Fruit fly (Drosophila melanogaster): Measurements from ENCODE around the gene CG4210.
A peak's percentile ranks its signal among the peaks of the same experiment; 100 is the strongest.

CG4210 gene

dm6 chr3R:15222973-15223372 lies 9.2 kb downstream of the CG4210 start, which contains the start of gene Polr2G:
Gene Polr2G (minus strand): TSS chr3R:15223180.
- TF ChIP-seq kay (GFP tag; ENCODE audit: borderline replicate concordance): no peak
- peak; percentile 30 for TF ChIP-seq bab1 (GFP tag; optimal IDR thresholded peaks at IDR 0.05)

- TF ChIP-seq CG11617 (GFP tag; optimal IDR thresholded peaks at IDR 0.05) (peak; percentile 6), bab1 (GFP tag; optimal IDR thresholded peaks at IDR 0.05) (peak; percentile 83), Crg-1 (GFP tag; optimal IDR thresholded peaks at IDR 0.05) (no peak), CG7101 (tag; optimal IDR thresholded peaks at IDR 0.05) (no peak), ovo (GFP tag; optimal IDR thresholded peaks at IDR 0.05) (no peak), toe (GFP tag; optimal IDR thresholded peaks at IDR 0.05) (no peak), CG1620 (GFP tag; optimal IDR thresholded peaks at IDR 0.05) (no peak), Hr96 (GFP tag; optimal IDR thresholded peaks at IDR 0.05) (no peak), cic (GFP tag; optimal IDR thresholded peaks at IDR 0.05) (peak; percentile 35), Mnt (GFP tag; optimal IDR thresholded peaks at IDR 0.05) (peak; percentile 75), Clk (GFP tag; optimal IDR thresholded peaks at IDR 0.05) (no peak), CG12768 (GFP tag; optimal IDR thresholded peaks at IDR 0.05) (no peak), tj (GFP tag; optimal IDR thresholded peaks at IDR 0.05) (no peak), CG5204 (GFP tag; optimal IDR thresholded peaks at IDR 0.05) (no peak), kay (GFP tag; ENCODE audit: borderline replicate concordance) (no peak), CG14711 (tag; optimal IDR thresholded peaks at IDR 0.05) (peak; percentile 29), pad (GFP tag; optimal IDR thresholded peaks at IDR 0.05) (no peak), cnc (optimal IDR thresholded peaks at IDR 0.05) (no peak), CG7045 (GFP tag; optimal IDR thresholded peaks at IDR 0.05) (no peak), CG33017 (tag; optimal IDR thresholded peaks at IDR 0.05) (no peak)
Measured at dm6 chr3R:15225279-15225730, 11.5 kb downstream of the CG4210 start, which contains the start of the genes CG31344 and Caf1-55. Gene CG31344 (minus strand): TSS chr3R:15225329. Gene Caf1-55 (plus strand): TSS chr3R:15225576.

dm6 chr3R:15229329-15229876 lies 15.6 kb downstream of the CG4210 start, which contains the start of the genes Art3 and mRpS10:
Gene Art3 (minus strand): TSS chr3R:15229408.
Gene mRpS10 (plus strand): TSS chr3R:15229665.
- TF ChIP-seq CG14711 (tag; optimal IDR thresholded peaks at IDR 0.05) (peak; percentile 99), kay (GFP tag; ENCODE audit: borderline replicate concordance) (no peak), CG11617 (GFP tag; optimal IDR thresholded peaks at IDR 0.05) (peak; percentile 99), Crg-1 (GFP tag; optimal IDR thresholded peaks at IDR 0.05) (peak; percentile 99), bab1 (GFP tag; optimal IDR thresholded peaks at IDR 0.05) (peak; percentile 100), Hr96 (GFP tag; optimal IDR thresholded peaks at IDR 0.05) (no peak), cic (GFP tag; optimal IDR thresholded peaks at IDR 0.05) (peak; percentile 89), CG5204 (GFP tag; optimal IDR thresholded peaks at IDR 0.05) (peak; percentile 100), CG12768 (GFP tag; optimal IDR thresholded peaks at IDR 0.05) (peak; percentile 100), CG1620 (GFP tag; optimal IDR thresholded peaks at IDR 0.05) (peak; percentile 99), pad (GFP tag; optimal IDR thresholded peaks at IDR 0.05) (peak; percentile 96), CG7045 (GFP tag; optimal IDR thresholded peaks at IDR 0.05) (peak; percentile 100), cnc (optimal IDR thresholded peaks at IDR 0.05) (no peak), tj (GFP tag; optimal IDR thresholded peaks at IDR 0.05) (peak; percentile 94), CG33017 (tag; optimal IDR thresholded peaks at IDR 0.05) (peak; percentile 100), ovo (GFP tag; optimal IDR thresholded peaks at IDR 0.05) (peak; percentile 98), CG7101 (tag; optimal IDR thresholded peaks at IDR 0.05) (peak; percentile 100), Mnt (GFP tag; optimal IDR thresholded peaks at IDR 0.05) (peak; percentile 99), toe (GFP tag; optimal IDR thresholded peaks at IDR 0.05) (peak; percentile 100), Clk (GFP tag; optimal IDR thresholded peaks at IDR 0.05) (peak; percentile 99)

dm6 chr3R:15230285-15230684 lies 16.5 kb downstream of the CG4210 start, which contains the start of gene CG34316:
Gene CG34316 (plus strand): TSS chr3R:15230585.
- TF ChIP-seq CG7101 (tag; optimal IDR thresholded peaks at IDR 0.05) (no peak), pad (GFP tag; optimal IDR thresholded peaks at IDR 0.05) (no peak), cnc (optimal IDR thresholded peaks at IDR 0.05) (no peak)

dm6 chr3R:15231635-15232138 lies 17.9 kb downstream of the CG4210 start:
- TF ChIP-seq CG7101 (tag; optimal IDR thresholded peaks at IDR 0.05) (no peak), toe (GFP tag; optimal IDR thresholded peaks at IDR 0.05) (no peak), tj (GFP tag; optimal IDR thresholded peaks at IDR 0.05) (no peak), pad (GFP tag; optimal IDR thresholded peaks at IDR 0.05) (no peak)

- TF ChIP-seq CG1620 (GFP tag; optimal IDR thresholded peaks at IDR 0.05) (peak; percentile 53), pad (GFP tag; optimal IDR thresholded peaks at IDR 0.05) (peak; percentile 28), bab1 (GFP tag; optimal IDR thresholded peaks at IDR 0.05) (peak; percentile 69), cic (GFP tag; optimal IDR thresholded peaks at IDR 0.05) (peak; percentile 80), tj (GFP tag; optimal IDR thresholded peaks at IDR 0.05) (peak; percentile 52), CG5204 (GFP tag; optimal IDR thresholded peaks at IDR 0.05) (peak; percentile 82), CG7045 (GFP tag; optimal IDR thresholded peaks at IDR 0.05) (peak; percentile 41), ovo (GFP tag; optimal IDR thresholded peaks at IDR 0.05) (peak; percentile 35), Crg-1 (GFP tag; optimal IDR thresholded peaks at IDR 0.05) (no peak), CG12768 (GFP tag; optimal IDR thresholded peaks at IDR 0.05) (no peak), toe (GFP tag; optimal IDR thresholded peaks at IDR 0.05) (peak; percentile 83), cnc (optimal IDR thresholded peaks at IDR 0.05) (no peak), Mnt (GFP tag; optimal IDR thresholded peaks at IDR 0.05) (peak; percentile 93), CG11617 (GFP tag; optimal IDR thresholded peaks at IDR 0.05) (peak; percentile 42), Hr96 (GFP tag; optimal IDR thresholded peaks at IDR 0.05) (peak; percentile 51), kay (GFP tag; ENCODE audit: borderline replicate concordance) (no peak), Clk (GFP tag; optimal IDR thresholded peaks at IDR 0.05) (peak; percentile 62), CG14711 (tag; optimal IDR thresholded peaks at IDR 0.05) (no peak), CG33017 (tag; optimal IDR thresholded peaks at IDR 0.05) (peak; percentile 0), CG7101 (tag; optimal IDR thresholded peaks at IDR 0.05) (peak; percentile 55)
Measured at dm6 chr3R:15242186-15243045, 28.6 kb downstream of the CG4210 start, which contains the start of the genes tefu and Hsc70-4. Gene tefu (minus strand): TSS chr3R:15242236. Gene Hsc70-4 (plus strand): TSS chr3R:15242687.
